Fruit fly (Drosophila melanogaster) whole organism, embryonic: ENCODE results near the gene ind.

Experiments
- Antp ChIP-seq: fragments of 200-800 bp; sonication (Bioruptor generic); optimal IDR thresholded peaks from 3 replicates; lab custom pipeline; 2016; ENCODE audit warnings: missing biosample characterization, missing genetic modification characterization
- Atf3 ChIP-seq: fragments of 200-800 bp; sonication (Bioruptor generic); optimal IDR thresholded peaks from 3 replicates; lab custom pipeline; 2016; ENCODE audit warnings: missing biosample characterization, missing genetic modification characterization
- Atf6 ChIP-seq: fragments of 200-800 bp; sonication (Bioruptor generic); IDR thresholded peaks from 2 replicates; pipeline ENCODE4 v1.3.6; 2022; ENCODE audit warnings: missing biosample characterization, missing genetic modification characterization
- CG10565 ChIP-seq: fragments of 200-800 bp; sonication (Bioruptor generic); optimal IDR thresholded peaks from 3 replicates; lab custom pipeline; 2016; ENCODE audit warnings: missing biosample characterization, mild to moderate bottlenecking, missing genetic modification characterization
- CG10959 ChIP-seq: fragments of 200-800 bp; sonication (Bioruptor generic); IDR thresholded peaks from 2 replicates; pipeline ENCODE4 v1.3.6; 2022; ENCODE audit warnings: missing biosample characterization, missing genetic modification characterization
- CG11085 ChIP-seq: fragments of 200-800 bp; sonication (Bioruptor generic); IDR thresholded peaks from 2 replicates; pipeline ENCODE4 v1.3.6; 2022; ENCODE audit warnings: missing biosample characterization, missing genetic modification characterization
- CG11504 ChIP-seq: fragments of 200-800 bp; sonication (Bioruptor generic); optimal IDR thresholded peaks from 3 replicates; lab custom pipeline; 2019; ENCODE audit warnings: missing biosample characterization, mild to moderate bottlenecking, missing genetic modification characterization, moderate library complexity
- CG14667 ChIP-seq: fragments of 200-800 bp; sonication (Bioruptor generic); IDR thresholded peaks from 2 replicates; pipeline ENCODE4 v1.3.6; 2022; ENCODE audit warnings: missing biosample characterization, missing genetic modification characterization
- CG14965 ChIP-seq: fragments of 200-800 bp; sonication (Bioruptor generic); optimal IDR thresholded peaks from 2 replicates; lab custom pipeline; 2016; ENCODE audit warnings: missing biosample characterization, missing genetic modification characterization, borderline replicate concordance
- CG15479 ChIP-seq: fragments of 200-800 bp; sonication (Bioruptor generic); optimal IDR thresholded peaks from 3 replicates; lab custom pipeline; 2019; ENCODE audit warnings: missing biosample characterization, mild to moderate bottlenecking, missing genetic modification characterization, moderate library complexity
- CG16813 ChIP-seq: fragments of 200-800 bp; sonication (Bioruptor generic); IDR thresholded peaks from 3 replicates; pipeline ENCODE4 v1.3.6; 2022; ENCODE audit warnings: missing biosample characterization, missing genetic modification characterization; ENCODE audit not compliant: partially characterized antibody
- CG2678 ChIP-seq: fragments of 200-800 bp; sonication (Bioruptor generic); optimal IDR thresholded peaks from 3 replicates; lab custom pipeline; 2019; ENCODE audit warnings: missing biosample characterization, mild to moderate bottlenecking, missing genetic modification characterization, moderate library complexity
- CG2889 ChIP-seq: fragments of 200-800 bp; sonication (Bioruptor generic); IDR thresholded peaks from 3 replicates; pipeline ENCODE4 v1.3.6; 2022; ENCODE audit warnings: missing biosample characterization, missing genetic modification characterization
- CG30403 ChIP-seq: fragments of 200-800 bp; sonication (Bioruptor generic); optimal IDR thresholded peaks from 3 replicates; lab custom pipeline; 2016; ENCODE audit warnings: missing biosample characterization, missing genetic modification characterization
- CG3065 ChIP-seq: fragments of 200-800 bp; sonication (Bioruptor generic); optimal IDR thresholded peaks from 2 replicates; lab custom pipeline; 2016; ENCODE audit warnings: missing biosample characterization, missing genetic modification characterization
- CG31365 ChIP-seq: fragments of 200-800 bp; sonication (Bioruptor generic); optimal IDR thresholded peaks from 2 replicates; lab custom pipeline; 2018; ENCODE audit warnings: missing biosample characterization, mild to moderate bottlenecking, missing genetic modification characterization
- CG31388 ChIP-seq: fragments of 200-800 bp; sonication (Bioruptor generic); optimal IDR thresholded peaks from 2 replicates; lab custom pipeline; 2016; ENCODE audit warnings: missing biosample characterization, missing genetic modification characterization
- CG32767 ChIP-seq: fragments of 200-800 bp; sonication (Bioruptor generic); IDR thresholded peaks from 2 replicates; pipeline ENCODE4 v1.3.6; 2022; ENCODE audit warnings: missing biosample characterization, missing genetic modification characterization
- CG3847 ChIP-seq: fragments of 200-800 bp; sonication (Bioruptor generic); IDR thresholded peaks from 2 replicates; pipeline ENCODE4 v1.3.6; 2022; ENCODE audit warnings: missing biosample characterization, missing genetic modification characterization
- CG7556 ChIP-seq: fragments of 200-800 bp; sonication (Bioruptor generic); optimal IDR thresholded peaks from 2 replicates; lab custom pipeline; 2017; ENCODE audit warnings: missing biosample characterization, mild to moderate bottlenecking, missing genetic modification characterization
- Ets65A ChIP-seq: fragments of 200-800 bp; sonication (Bioruptor generic); peaks from one replicate; lab custom pipeline; 2016; ENCODE audit warnings: missing biosample characterization, missing genetic modification characterization
- Fer1 ChIP-seq: fragments of 200-800 bp; sonication (Bioruptor generic); optimal IDR thresholded peaks from 2 replicates; lab custom pipeline; 2017; ENCODE audit warnings: missing biosample characterization, mild to moderate bottlenecking, missing genetic modification characterization
- MBD-R2 ChIP-seq: fragments of 200-800 bp; sonication (Bioruptor generic); IDR thresholded peaks from 2 replicates; pipeline ENCODE4 v1.3.6; 2022; ENCODE audit warnings: missing biosample characterization, missing genetic modification characterization
- Max ChIP-seq: fragments of 200-800 bp; sonication (Bioruptor generic); optimal IDR thresholded peaks from 2 replicates; lab custom pipeline; 2016; ENCODE audit warnings: missing biosample characterization, mild to moderate bottlenecking, missing genetic modification characterization
- Oli ChIP-seq: fragments of 200-800 bp; sonication (Bioruptor generic); optimal IDR thresholded peaks from 2 replicates; lab custom pipeline; 2018; ENCODE audit warnings: missing biosample characterization, mild to moderate bottlenecking, missing genetic modification characterization, moderate library complexity
- Ravus ChIP-seq: fragments of 200-800 bp; sonication (Bioruptor generic); IDR thresholded peaks from 2 replicates; pipeline ENCODE4 v1.3.6; 2022; ENCODE audit warnings: missing biosample characterization, missing genetic modification characterization
- Sry-δ ChIP-seq: fragments of 200-800 bp; sonication (Bioruptor generic); optimal IDR thresholded peaks from 2 replicates; lab custom pipeline; 2016; ENCODE audit warnings: missing biosample characterization, missing genetic modification characterization
- Stat92E ChIP-seq, 3 experiments: fragments of >200 bp in 2 of 3; fragments of 200-800 bp in 1 of 3; sonication (Bioruptor generic) in 1 of 3; optimal IDR thresholded peaks; 2 replicates each; lab custom pipeline; 2017 to 2019; ENCODE audit warnings: missing biosample characterization in 3 of 3, missing genetic modification characterization in 3 of 3, mild to moderate bottlenecking in 1 of 3, moderate library complexity in 1 of 3
- Trl ChIP-seq, 3 experiments: fragments of >200 bp in 2 of 3; fragments of 200-800 bp in 1 of 3; sonication (Bioruptor generic) in 1 of 3; optimal IDR thresholded peaks; 2 replicates in 1 of 3; 3 replicates in 2 of 3; lab custom pipeline; 2016 to 2017; ENCODE audit warnings: missing biosample characterization in 1 of 3, missing genetic modification characterization in 1 of 3
- Xrp1 ChIP-seq: fragments of 200-800 bp; sonication (Bioruptor generic); IDR thresholded peaks from 2 replicates; pipeline ENCODE4 v1.3.6; 2022; ENCODE audit warnings: missing biosample characterization, missing genetic modification characterization
- bbx ChIP-seq: fragments of 200-800 bp; sonication (Bioruptor generic); IDR thresholded peaks from 2 replicates; pipeline ENCODE4 v1.3.6; 2022; ENCODE audit warnings: missing biosample characterization, missing genetic modification characterization; ENCODE audit not compliant: partially characterized antibody
- bigmax ChIP-seq: fragments of 200-800 bp; sonication (Bioruptor generic); optimal IDR thresholded peaks from 2 replicates; lab custom pipeline; 2018; ENCODE audit warnings: missing biosample characterization, mild to moderate bottlenecking, missing genetic modification characterization
- cas ChIP-seq: fragments of 200-800 bp; sonication (Bioruptor generic); IDR thresholded peaks from 2 replicates; pipeline ENCODE4 v1.3.6; 2022; ENCODE audit warnings: missing biosample characterization, missing genetic modification characterization
- cg ChIP-seq: fragments of 200-800 bp; sonication (Bioruptor generic); optimal IDR thresholded peaks from 3 replicates; lab custom pipeline; 2019; ENCODE audit warnings: missing biosample characterization, mild to moderate bottlenecking, missing genetic modification characterization, moderate library complexity
- chif ChIP-seq, 2 experiments: fragments of 200-800 bp; sonication (Bioruptor generic); optimal IDR thresholded peaks; 3 replicates each; lab custom pipeline; 2016; ENCODE audit warnings: missing biosample characterization in 2 of 2, missing genetic modification characterization in 2 of 2
- chm ChIP-seq: fragments of 200-800 bp; sonication (Bioruptor generic); IDR thresholded peaks from 2 replicates; pipeline ENCODE4 v1.3.6; 2022; ENCODE audit warnings: missing biosample characterization, missing genetic modification characterization
- eyg ChIP-seq: fragments of 200-800 bp; sonication (Bioruptor generic); optimal IDR thresholded peaks from 3 replicates; lab custom pipeline; 2016; ENCODE audit warnings: missing biosample characterization, missing genetic modification characterization
- grn ChIP-seq: fragments of 200-800 bp; sonication (Bioruptor generic); optimal IDR thresholded peaks from 3 replicates; lab custom pipeline; 2017; ENCODE audit warnings: missing biosample characterization, missing genetic modification characterization
- hbn ChIP-seq: fragments of 200-800 bp; sonication (Bioruptor generic); IDR thresholded peaks from 2 replicates; pipeline ENCODE4 v1.3.6; 2022; ENCODE audit warnings: missing biosample characterization, missing genetic modification characterization; ENCODE audit not compliant: partially characterized antibody
- ind ChIP-seq: fragments of 200-800 bp; sonication (Bioruptor generic); optimal IDR thresholded peaks from 3 replicates; lab custom pipeline; 2016; ENCODE audit warnings: missing biosample characterization, missing genetic modification characterization
- knrl ChIP-seq: fragments of 200-800 bp; sonication (Bioruptor generic); IDR thresholded peaks from 3 replicates; pipeline ENCODE4 v1.3.6; 2022; ENCODE audit warnings: missing biosample characterization, missing genetic modification characterization; ENCODE audit not compliant: partially characterized antibody
- nerfin-2 ChIP-seq: fragments of 200-800 bp; sonication (Bioruptor generic); IDR thresholded peaks from 2 replicates; pipeline ENCODE4 v1.3.6; 2022; ENCODE audit warnings: missing biosample characterization, missing genetic modification characterization; ENCODE audit not compliant: partially characterized antibody
- pho ChIP-seq: fragments of 200-800 bp; sonication (Bioruptor generic); optimal IDR thresholded peaks from 2 replicates; lab custom pipeline; 2016; ENCODE audit warnings: missing biosample characterization, missing genetic modification characterization
- pita ChIP-seq: fragments of 200-800 bp; sonication (Bioruptor generic); optimal IDR thresholded peaks from 2 replicates; lab custom pipeline; 2017; ENCODE audit warnings: missing biosample characterization, mild to moderate bottlenecking, missing genetic modification characterization
- pzg ChIP-seq: fragments of 200-800 bp; sonication (Bioruptor generic); optimal IDR thresholded peaks from 3 replicates; lab custom pipeline; 2018; ENCODE audit warnings: missing biosample characterization, mild to moderate bottlenecking, missing genetic modification characterization, moderate library complexity
- scrt ChIP-seq: fragments of 200-800 bp; sonication (Bioruptor generic); optimal IDR thresholded peaks from 2 replicates; lab custom pipeline; 2018; ENCODE audit warnings: missing biosample characterization, mild to moderate bottlenecking, missing genetic modification characterization, moderate library complexity
- sens ChIP-seq: fragments of 200-800 bp; sonication (Bioruptor generic); peaks from one replicate; lab custom pipeline; 2016; ENCODE audit warnings: missing biosample characterization, missing genetic modification characterization
- vfl ChIP-seq: fragments of 200-800 bp; sonication (Bioruptor generic); optimal IDR thresholded peaks from 2 replicates; lab custom pipeline; 2016; ENCODE audit warnings: missing biosample characterization, missing genetic modification characterization

ind gene

DNA sequence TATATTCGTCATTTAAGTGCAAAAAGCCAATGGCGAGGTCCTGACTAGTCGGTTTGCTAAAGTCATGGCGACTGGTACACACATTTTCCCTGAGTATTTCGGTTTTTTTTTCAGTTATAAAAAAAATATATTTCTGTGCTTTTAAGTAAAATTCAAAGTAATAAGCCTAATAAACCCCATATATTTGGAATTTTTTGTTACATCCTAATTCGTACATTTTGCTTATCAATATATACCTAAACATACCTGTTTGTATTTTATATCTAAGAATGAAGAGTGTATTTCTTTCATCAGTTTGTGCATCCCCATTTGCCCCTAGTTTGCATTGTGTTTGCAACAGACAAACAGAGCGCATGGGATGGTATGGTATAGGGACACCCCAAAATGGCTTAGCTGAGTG is 8.1 kb downstream of the ind start (continued):
- TF ChIP-seq pzg (GFP tag; lab: Kevin White, UChicago) (no peak), Max (GFP tag; lab: Kevin White, UChicago) (no peak), eyg (GFP tag; lab: Kevin White, UChicago) (no peak), CG3065 (no peak), CG14965 (GFP tag; lab: Kevin White, UChicago) (no peak), chm (no peak), CG11504 (peak; percentile 32), chif (GFP tag; optimal IDR thresholded peaks at IDR 0.05; lab: Kevin White, UChicago) (no peak), CG30403 (peak; percentile 16), Fer1 (GFP tag; lab: Kevin White, UChicago) (peak; percentile 3), Ravus (GFP tag; lab: Robert Waterston, UW) (no peak), Ets65A (GFP tag; lab: Kevin White, UChicago) (peak; percentile 47), ind (GFP tag; lab: Kevin White, UChicago) (peak; percentile 9), CG32767 (GFP tag; lab: Robert Waterston, UW) (no peak), pho (GFP tag; lab: Kevin White, UChicago) (peak; percentile 7), CG7556 (GFP tag; lab: Kevin White, UChicago) (peak; percentile 40), sens (peak; percentile 45), bbx (GFP tag; lab: Robert Waterston, UW) (no peak)

DNA sequence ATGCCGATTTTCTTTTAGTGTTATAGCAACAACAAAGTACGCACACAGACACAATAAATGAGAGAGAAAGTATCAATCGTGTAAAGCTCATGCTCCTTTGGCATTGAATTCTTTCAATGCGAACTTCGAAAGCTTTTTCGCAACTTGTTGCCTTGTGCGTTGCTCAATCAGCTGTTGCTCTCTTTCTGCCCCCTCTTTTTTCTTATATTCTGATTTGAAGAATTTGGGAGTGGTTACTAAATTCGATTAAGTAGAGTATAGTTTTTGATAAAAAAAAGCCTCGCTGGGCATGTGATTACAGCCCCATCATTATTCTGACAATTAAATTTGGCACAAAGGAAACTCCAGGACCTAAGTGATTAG is 9.0 kb downstream of the ind start:
- TF ChIP-seq CG15479 (no peak), vfl (GFP tag; lab: Kevin White, UChicago) (no peak), scrt (GFP tag; lab: Kevin White, UChicago) (peak; percentile 98), Trl (optimal IDR thresholded peaks at IDR 0.05; lab: Kevin White, UChicago) (peak in 1 of 2 experiments; percentile 16), Trl (GFP tag; optimal IDR thresholded peaks at IDR 0.05; lab: Kevin White, UChicago) (no peak)

DNA sequence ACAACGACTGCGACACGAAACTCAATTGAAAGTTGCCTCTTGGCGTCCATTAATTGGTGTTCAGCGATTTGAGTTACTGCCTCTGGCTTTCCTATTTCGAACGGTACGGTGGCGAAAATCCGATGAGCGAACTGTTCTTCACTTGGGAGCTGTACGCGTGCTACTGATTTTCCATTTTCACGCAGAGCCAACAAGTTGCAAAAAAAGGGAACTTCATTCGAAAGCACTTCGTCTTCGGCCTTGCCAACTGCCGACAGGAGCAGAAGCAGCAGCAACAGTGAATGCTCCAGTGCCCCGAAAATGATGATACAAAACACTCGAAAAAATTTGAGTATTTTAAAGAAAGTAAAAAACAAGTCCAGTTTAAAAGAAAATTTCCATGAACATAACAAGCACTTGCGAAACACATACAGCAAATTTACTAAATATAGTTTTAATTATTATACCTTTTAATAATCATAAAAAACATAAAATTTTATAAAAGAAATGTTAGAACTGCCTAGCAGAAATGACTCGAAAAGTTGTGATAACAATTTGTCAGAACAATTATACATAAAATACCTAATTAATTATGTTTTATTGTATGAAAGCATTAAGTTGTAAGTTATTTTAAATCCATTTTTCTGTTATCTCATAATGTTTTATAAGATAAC is 9.5 kb downstream of the ind start:
- TF ChIP-seq CG2889 (no peak), Sry-δ (GFP tag; lab: Kevin White, UChicago) (no peak), eyg (GFP tag; lab: Kevin White, UChicago) (no peak), MBD-R2 (GFP tag; lab: Robert Waterston, UW) (no peak), nerfin-2 (no peak), CG3847 (GFP tag; lab: Robert Waterston, UW) (no peak), pita (GFP tag; lab: Kevin White, UChicago) (no peak), CG16813 (GFP tag; lab: Robert Waterston, UW) (no peak), CG11085 (GFP tag; lab: Robert Waterston, UW) (no peak), CG10959 (GFP tag; lab: Robert Waterston, UW) (no peak), Antp (GFP tag; lab: Kevin White, UChicago) (no peak), CG10565 (GFP tag; lab: Kevin White, UChicago) (no peak), CG7556 (GFP tag; lab: Kevin White, UChicago) (peak; percentile 85), CG31388 (GFP tag; lab: Kevin White, UChicago) (no peak), Atf3 (GFP tag; lab: Kevin White, UChicago) (no peak), grn (GFP tag; lab: Kevin White, UChicago) (no peak), Oli (tag; lab: Kevin White, UChicago) (peak; percentile 38), bigmax (no peak), CG31365 (tag; lab: Kevin White, UChicago) (no peak), cg (GFP tag; lab: Kevin White, UChicago) (no peak), Atf6 (no peak), cas (GFP tag; lab: Robert Waterston, UW) (no peak), Xrp1 (no peak), CG14667 (GFP tag; lab: Robert Waterston, UW) (no peak), Stat92E (GFP tag; optimal IDR thresholded peaks at IDR 0.05; lab: Kevin White, UChicago) (no peak), hbn (GFP tag; lab: Robert Waterston, UW) (no peak), knrl (GFP tag; lab: Robert Waterston, UW) (no peak), CG2678 (tag; lab: Kevin White, UChicago) (peak; percentile 83)
